Worm (Caenorhabditis elegans): ENCODE measurements around the gene C46A5.6.

DNA sequence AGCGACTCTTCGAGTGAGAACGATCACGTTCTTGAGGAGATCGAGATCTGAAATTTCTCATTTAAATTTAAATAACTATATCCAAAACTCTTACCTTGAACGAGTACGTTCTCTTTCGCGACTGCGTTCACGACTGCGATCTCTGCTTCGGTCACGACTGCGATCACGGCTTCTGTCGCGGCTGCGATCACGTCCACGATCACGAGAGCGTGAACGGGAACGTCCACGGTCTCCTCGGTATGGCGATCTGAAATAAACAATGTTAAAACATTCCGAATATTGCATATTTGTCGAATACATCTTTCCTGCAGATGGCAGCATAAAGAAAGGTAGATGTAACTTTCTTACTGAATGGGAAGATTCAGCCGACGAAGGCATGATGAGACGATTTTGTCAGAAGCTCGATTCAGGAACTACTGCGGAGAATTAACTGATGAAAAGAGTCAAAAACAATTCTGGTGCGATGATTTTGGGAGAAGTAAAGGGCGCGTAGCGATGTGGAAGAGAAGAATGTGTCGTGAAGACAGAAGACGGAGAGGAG is 26.6 kb upstream of the C46A5.6 start:
- TF ChIP-seq ceh-34 (tag; optimal IDR thresholded peaks at IDR 0.05) (no peak), ttx-3 (tag; optimal IDR thresholded peaks at IDR 0.05) (no peak), unc-55 (GFP tag; optimal IDR thresholded peaks at IDR 0.05) (no peak), ceh-19 (GFP tag; optimal IDR thresholded peaks at IDR 0.05) (no peak), unc-86 (tag; optimal IDR thresholded peaks at IDR 0.05) (no peak), sox-4 (tag; optimal IDR thresholded peaks at IDR 0.05) (no peak), ceh-48 (tag; optimal IDR thresholded peaks at IDR 0.05) (no peak), elt-2 (tag; optimal IDR thresholded peaks at IDR 0.05) (no peak)
